Fruit fly (Drosophila melanogaster): Measurements from ENCODE around the gene hid.

hid gene

DNA sequence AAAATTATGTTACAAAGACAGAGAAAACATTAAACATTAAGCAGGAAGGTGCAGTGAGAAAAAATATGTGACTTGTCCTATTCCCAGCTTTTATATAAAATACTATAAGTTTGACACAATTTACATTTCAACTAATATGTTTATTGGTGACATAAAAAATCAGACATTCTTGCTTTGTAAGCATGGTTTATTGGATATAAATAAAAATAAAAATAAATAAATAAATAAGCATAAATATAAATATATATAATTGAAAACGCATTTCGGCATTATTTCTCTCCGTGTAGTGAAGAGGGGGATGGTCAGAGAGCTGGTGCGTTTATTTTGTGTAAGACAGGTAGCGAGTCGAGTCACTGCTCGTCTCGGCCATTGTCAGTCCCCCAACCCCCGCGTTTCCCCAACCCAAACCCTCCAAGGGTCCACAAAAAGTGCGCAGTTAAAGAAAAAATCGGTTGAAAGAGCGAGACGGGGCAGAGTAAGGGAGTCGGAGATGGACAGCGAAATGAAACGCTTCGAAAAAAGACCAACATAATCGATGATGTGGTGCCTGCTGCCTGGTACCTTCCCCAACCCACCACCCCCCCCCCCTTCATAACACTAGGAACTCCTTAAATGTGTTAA, 7.5 kb upstream of the hid start (continued):
- TF ChIP-seq so (GFP tag; IDR thresholded peaks at IDR 0.05), result peak; percentile 73; the same call in 1 of the 3 replicates
- TF ChIP-seq Mad (GFP tag; optimal IDR thresholded peaks at IDR 0.05), result no peak
- TF ChIP-seq CG4404 (GFP tag; IDR thresholded peaks at IDR 0.05), result peak; percentile 86
- TF ChIP-seq psq (GFP tag; optimal IDR thresholded peaks at IDR 0.05), result peak; percentile 33
- TF ChIP-seq gsb-n (tag; optimal IDR thresholded peaks at IDR 0.05), result peak; percentile 86
- TF ChIP-seq dysf (GFP tag; IDR thresholded peaks at IDR 0.05), result peak; percentile 70
- no peak for TF ChIP-seq her (GFP tag; optimal IDR thresholded peaks at IDR 0.05)
- TF ChIP-seq CG31224 (GFP tag; IDR thresholded peaks at IDR 0.05), result peak; percentile 51
- peak in 1 of 2 experiments; percentile 6 for TF ChIP-seq Trl (optimal IDR thresholded peaks at IDR 0.05)
- TF ChIP-seq Trl (GFP tag; optimal IDR thresholded peaks at IDR 0.05), result no peak
- peak; percentile 70 for TF ChIP-seq Chrac-16 (GFP tag; optimal IDR thresholded peaks at IDR 0.05)
- TF ChIP-seq zen2 (GFP tag; IDR thresholded peaks at IDR 0.05; ENCODE audit: partially characterized antibody), result no peak
- peak; percentile 22 for TF ChIP-seq Hsf (GFP tag; optimal IDR thresholded peaks at IDR 0.05)
- TF ChIP-seq hbn (GFP tag; IDR thresholded peaks at IDR 0.05; ENCODE audit: partially characterized antibody), result no peak
- TF ChIP-seq HLH3B (GFP tag; IDR thresholded peaks at IDR 0.05), result peak; percentile 68
- TF ChIP-seq CG14710 (tag; optimal IDR thresholded peaks at IDR 0.05), result peak; percentile 94
- peak; percentile 76 for TF ChIP-seq tgo (GFP tag; IDR thresholded peaks at IDR 0.05)
- no peak for TF ChIP-seq Hey (tag; optimal IDR thresholded peaks at IDR 0.05)
- TF ChIP-seq aop (GFP tag; IDR thresholded peaks at IDR 0.05), result no peak
- TF ChIP-seq slp2 (GFP tag; optimal IDR thresholded peaks at IDR 0.05), result no peak
- TF ChIP-seq CG3726 (GFP tag; IDR thresholded peaks at IDR 0.05), result 0 out of 3 replicates have a peak, but pooled peaks have one; percentile 43
- TF ChIP-seq Ptx1 (GFP tag; IDR thresholded peaks at IDR 0.05), result peak; percentile 78
- no peak for TF ChIP-seq mam (GFP tag; optimal IDR thresholded peaks at IDR 0.05)
- TF ChIP-seq BtbVII (GFP tag; optimal IDR thresholded peaks at IDR 0.05), result peak; percentile 72
- no peak for TF ChIP-seq cg (GFP tag; optimal IDR thresholded peaks at IDR 0.05)
- no peak for TF ChIP-seq toy (GFP tag; IDR thresholded peaks at IDR 0.05)
- TF ChIP-seq CG12769 (tag; optimal IDR thresholded peaks at IDR 0.05), result no peak
- peak; percentile 42; the same call in 1 of the 2 replicates for TF ChIP-seq Ada2b (GFP tag; IDR thresholded peaks at IDR 0.05)
- peak; percentile 94 for TF ChIP-seq CG31441 (GFP tag; IDR thresholded peaks at IDR 0.05)
- TF ChIP-seq PHDP (tag; optimal IDR thresholded peaks at IDR 0.05), result peak; percentile 79
- TF ChIP-seq CG1603 (tag; optimal IDR thresholded peaks at IDR 0.05), result no peak
- no peak for TF ChIP-seq unc-4 (GFP tag; IDR thresholded peaks at IDR 0.05; ENCODE audit: partially characterized antibody)
- peak; percentile 81 for TF ChIP-seq Hr3 (GFP tag; optimal IDR thresholded peaks at IDR 0.05)
- peak; percentile 61; the same call in 1 of the 2 replicates for TF ChIP-seq klu (GFP tag; IDR thresholded peaks at IDR 0.05)
- no peak for TF ChIP-seq CG14860 (GFP tag; IDR thresholded peaks at IDR 0.05; ENCODE audit: partially characterized antibody)
- TF ChIP-seq CG11504 (tag; optimal IDR thresholded peaks at IDR 0.05), result peak; percentile 86
- TF ChIP-seq dimm (GFP tag; IDR thresholded peaks at IDR 0.05), result peak; percentile 19; the same call in 1 of the 2 replicates
- TF ChIP-seq C15 (GFP tag; IDR thresholded peaks at IDR 0.05), result no peak
- no peak for TF ChIP-seq Dip3 (GFP tag; optimal IDR thresholded peaks at IDR 0.05)
- TF ChIP-seq grn (GFP tag; optimal IDR thresholded peaks at IDR 0.05), result no peak
- TF ChIP-seq CrebB (tag; optimal IDR thresholded peaks at IDR 0.05), result peak; percentile 49
- peak; percentile 62 for TF ChIP-seq oc (tag; optimal IDR thresholded peaks at IDR 0.05)
- TF ChIP-seq Dip2 (GFP tag; IDR thresholded peaks at IDR 0.05), result no peak
- peak; percentile 47 for TF ChIP-seq CG18476 (GFP tag; optimal IDR thresholded peaks at IDR 0.05)
- peak; percentile 63 for TF ChIP-seq HHEX (GFP tag; optimal IDR thresholded peaks at IDR 0.05)
- TF ChIP-seq CG18764 (GFP tag; optimal IDR thresholded peaks at IDR 0.05), result no peak
- TF ChIP-seq cwo (GFP tag; optimal IDR thresholded peaks at IDR 0.05), result peak; percentile 63
- TF ChIP-seq Stat92E (GFP tag; optimal IDR thresholded peaks at IDR 0.05), result peak in 1 of 3 experiments; percentile 54
- TF ChIP-seq CG13894 (tag; optimal IDR thresholded peaks at IDR 0.05), result peak; percentile 36
- 0 out of 2 replicates have a peak, but pooled peaks have one; percentile 40 for TF ChIP-seq CG14014 (GFP tag; IDR thresholded peaks at IDR 0.05)

All from whole organism, embryonic.